Fruit fly (Drosophila melanogaster): Measurements from ENCODE around the gene CG5516.

CG5516 gene

dm6 chr3R:16011698-16012332 lies 48.1 kb downstream of the CG5516 start:
- TF ChIP-seq CG12768 (GFP tag; optimal IDR thresholded peaks at IDR 0.05) = peak; percentile 69
- peak; percentile 91 for TF ChIP-seq kay (GFP tag; ENCODE audit: borderline replicate concordance)
- peak; percentile 49 for TF ChIP-seq CG33017 (tag; optimal IDR thresholded peaks at IDR 0.05)
- TF ChIP-seq CG1620 (GFP tag; optimal IDR thresholded peaks at IDR 0.05) = no peak
- TF ChIP-seq ovo (GFP tag; optimal IDR thresholded peaks at IDR 0.05) = peak; percentile 57
- peak; percentile 92 for TF ChIP-seq cic (GFP tag; optimal IDR thresholded peaks at IDR 0.05)
- TF ChIP-seq tj (GFP tag; optimal IDR thresholded peaks at IDR 0.05) = peak; percentile 56
- TF ChIP-seq CG7045 (GFP tag; optimal IDR thresholded peaks at IDR 0.05) = peak; percentile 71
- TF ChIP-seq bab1 (GFP tag; optimal IDR thresholded peaks at IDR 0.05) = no peak
- peak; percentile 62 for TF ChIP-seq Hr96 (GFP tag; optimal IDR thresholded peaks at IDR 0.05)
- TF ChIP-seq CG5204 (GFP tag; optimal IDR thresholded peaks at IDR 0.05) = no peak
- peak; percentile 46 for TF ChIP-seq pad (GFP tag; optimal IDR thresholded peaks at IDR 0.05)
- TF ChIP-seq CG14711 (tag; optimal IDR thresholded peaks at IDR 0.05) = peak; percentile 23
- TF ChIP-seq Mnt (GFP tag; optimal IDR thresholded peaks at IDR 0.05) = peak; percentile 52
- TF ChIP-seq CG7101 (tag; optimal IDR thresholded peaks at IDR 0.05) = peak; percentile 45
- no peak for TF ChIP-seq toe (GFP tag; optimal IDR thresholded peaks at IDR 0.05)
- TF ChIP-seq Crg-1 (GFP tag; optimal IDR thresholded peaks at IDR 0.05) = peak; percentile 6
- TF ChIP-seq CG11617 (GFP tag; optimal IDR thresholded peaks at IDR 0.05) = peak; percentile 49
- peak; percentile 74 for TF ChIP-seq Clk (GFP tag; optimal IDR thresholded peaks at IDR 0.05)
- no peak for TF ChIP-seq cnc (optimal IDR thresholded peaks at IDR 0.05)

DNA sequence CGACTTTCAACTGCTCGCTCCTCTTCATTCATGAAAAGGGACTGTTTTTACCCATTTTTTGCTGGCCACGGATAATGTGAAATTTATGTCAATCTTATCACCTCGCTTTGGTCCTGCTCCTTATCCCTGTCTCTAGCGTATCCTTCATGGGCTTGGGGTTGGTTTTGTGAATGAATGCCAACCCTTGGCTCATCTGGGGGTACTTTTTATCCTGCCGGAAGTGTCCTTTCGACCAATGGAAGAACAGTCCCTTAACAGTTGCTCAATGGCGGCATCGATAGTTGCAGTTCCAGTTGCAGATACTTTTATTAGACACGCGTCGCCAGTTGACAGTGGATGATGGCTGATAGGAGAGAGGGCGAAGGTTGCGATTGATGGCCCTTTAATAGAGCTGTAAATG lies 49.9 kb downstream of the CG5516 start:
- TF ChIP-seq CG33017 (tag; optimal IDR thresholded peaks at IDR 0.05) (no peak), CG11617 (GFP tag; optimal IDR thresholded peaks at IDR 0.05) (no peak), CG1620 (GFP tag; optimal IDR thresholded peaks at IDR 0.05) (no peak), kay (GFP tag; ENCODE audit: borderline replicate concordance) (no peak), Mnt (GFP tag; optimal IDR thresholded peaks at IDR 0.05) (no peak), pad (GFP tag; optimal IDR thresholded peaks at IDR 0.05) (no peak), CG5204 (GFP tag; optimal IDR thresholded peaks at IDR 0.05) (no peak), cnc (optimal IDR thresholded peaks at IDR 0.05) (no peak), Clk (GFP tag; optimal IDR thresholded peaks at IDR 0.05) (no peak), bab1 (GFP tag; optimal IDR thresholded peaks at IDR 0.05) (no peak), tj (GFP tag; optimal IDR thresholded peaks at IDR 0.05) (no peak), Crg-1 (GFP tag; optimal IDR thresholded peaks at IDR 0.05) (no peak)

Data from whole organism, adult.